Worm (Caenorhabditis elegans): ENCODE data around the gene F45D3.2.

The F45D3.2 gene

ce11 chrV:12530129-12530528 lies 10.7 kb upstream of the F45D3.2 start:
- TF ChIP-seq crh-2 (tag; optimal IDR thresholded peaks at IDR 0.05), result peak; percentile 53
- TF ChIP-seq unc-55 (GFP tag; optimal IDR thresholded peaks at IDR 0.05), result peak; percentile 16
- no peak for TF ChIP-seq ZK546.5 (tag; optimal IDR thresholded peaks at IDR 0.05)
- TF ChIP-seq egl-27 (tag; optimal IDR thresholded peaks at IDR 0.05), result peak; percentile 41
- TF ChIP-seq zag-1 (tag; optimal IDR thresholded peaks at IDR 0.05), result peak; percentile 30
- peak; percentile 67 for TF ChIP-seq Y55F3AM.14 (GFP tag; optimal IDR thresholded peaks at IDR 0.05)
- TF ChIP-seq ceh-16 (tag; optimal IDR thresholded peaks at IDR 0.05), result peak; percentile 60
- TF ChIP-seq sma-9 (GFP tag; optimal IDR thresholded peaks at IDR 0.05), result peak; percentile 24
- TF ChIP-seq sma-9 (tag; optimal IDR thresholded peaks at IDR 0.05), result no peak
- no peak for TF ChIP-seq alr-1 (tag; optimal IDR thresholded peaks at IDR 0.05)
- TF ChIP-seq unc-62 (GFP tag; optimal IDR thresholded peaks at IDR 0.05), result no peak
- TF ChIP-seq sem-4 (tag; optimal IDR thresholded peaks at IDR 0.05), result peak; percentile 48
- TF ChIP-seq C34F6.9 (tag; optimal IDR thresholded peaks at IDR 0.05), result peak; percentile 44
- TF ChIP-seq F13H6.1 (tag; optimal IDR thresholded peaks at IDR 0.05), result peak; percentile 49
- peak in 1 of 2 experiments; percentile 32 for TF ChIP-seq lsy-2 (tag; optimal IDR thresholded peaks at IDR 0.05)

- TF ChIP-seq nhr-21 (tag; optimal IDR thresholded peaks at IDR 0.05) (peak; percentile 39), lsy-2 (tag; optimal IDR thresholded peaks at IDR 0.05) (peak in 1 of 2 experiments; percentile 31), C34F6.9 (tag; optimal IDR thresholded peaks at IDR 0.05) (peak; percentile 23), dmd-4 (tag; optimal IDR thresholded peaks at IDR 0.05) (peak; percentile 23), lin-11 (tag; optimal IDR thresholded peaks at IDR 0.05) (no peak), nhr-11 (tag; optimal IDR thresholded peaks at IDR 0.05) (no peak), fos-1 (tag; optimal IDR thresholded peaks at IDR 0.05) (peak; percentile 46), sma-9 (GFP tag; optimal IDR thresholded peaks at IDR 0.05) (peak; percentile 16), sma-9 (tag; optimal IDR thresholded peaks at IDR 0.05) (no peak), blmp-1 (tag; optimal IDR thresholded peaks at IDR 0.05; ENCODE audit: insufficient read depth) (peak; percentile 16), nhr-23 (tag; optimal IDR thresholded peaks at IDR 0.05) (no peak)
Measured at ce11 chrV:12531084-12531483, 9.8 kb upstream of the F45D3.2 start.

DNA sequence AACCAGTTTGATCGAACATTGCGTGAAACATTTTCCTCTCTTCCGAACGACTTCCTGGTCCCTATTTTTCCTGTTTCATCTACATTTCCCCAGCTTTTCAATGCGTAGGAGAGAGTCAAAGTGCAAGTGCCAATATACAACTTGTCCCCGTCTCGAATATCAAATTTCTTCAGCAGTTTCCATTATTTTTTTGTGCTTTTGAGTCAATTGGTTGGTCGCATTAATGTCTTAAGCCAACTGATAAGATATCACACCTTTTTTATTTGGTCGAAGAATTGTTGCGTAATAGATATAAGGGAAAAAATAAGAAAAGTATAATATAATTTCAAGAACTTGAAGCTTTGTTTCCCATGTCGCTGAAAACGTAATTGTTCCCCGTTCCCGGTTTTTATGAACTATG lies 8.5 kb upstream of the F45D3.2 start:
- TF ChIP-seq unc-62 (GFP tag; optimal IDR thresholded peaks at IDR 0.05) (no peak), fos-1 (tag; optimal IDR thresholded peaks at IDR 0.05) (peak; percentile 66)

- TF ChIP-seq blmp-1 (tag; optimal IDR thresholded peaks at IDR 0.05; ENCODE audit: insufficient read depth), result peak; percentile 88
- TF ChIP-seq lsy-2 (tag; optimal IDR thresholded peaks at IDR 0.05), result peak in 1 of 2 experiments; percentile 41
- no peak for TF ChIP-seq zag-1 (tag; optimal IDR thresholded peaks at IDR 0.05)
- TF ChIP-seq nhr-129 (tag; optimal IDR thresholded peaks at IDR 0.05), result no peak
- TF ChIP-seq sma-3 (GFP tag; optimal IDR thresholded peaks at IDR 0.05), result peak; percentile 63
- no peak for TF ChIP-seq ztf-11 (tag; optimal IDR thresholded peaks at IDR 0.05)
- TF ChIP-seq gmeb-1 (tag; optimal IDR thresholded peaks at IDR 0.05), result no peak
- TF ChIP-seq elt-1 (tag; optimal IDR thresholded peaks at IDR 0.05), result no peak
- TF ChIP-seq unc-62 (GFP tag; optimal IDR thresholded peaks at IDR 0.05), result no peak
- TF ChIP-seq egl-27 (tag; optimal IDR thresholded peaks at IDR 0.05), result peak; percentile 12
- no peak for TF ChIP-seq mab-5 (tag; optimal IDR thresholded peaks at IDR 0.05)
- TF ChIP-seq nhr-12 (tag; optimal IDR thresholded peaks at IDR 0.05), result no peak
- TF ChIP-seq ceh-82 (tag; optimal IDR thresholded peaks at IDR 0.05), result no peak
- TF ChIP-seq elt-3 (tag; optimal IDR thresholded peaks at IDR 0.05), result no peak
- peak; percentile 13 for TF ChIP-seq crh-2 (tag; optimal IDR thresholded peaks at IDR 0.05)
- TF ChIP-seq nhr-25 (tag; optimal IDR thresholded peaks at IDR 0.05), result peak; percentile 63
- TF ChIP-seq ceh-16 (tag; optimal IDR thresholded peaks at IDR 0.05), result peak; percentile 23
- TF ChIP-seq C34F6.9 (tag; optimal IDR thresholded peaks at IDR 0.05), result no peak
- peak; percentile 44 for TF ChIP-seq sma-9 (GFP tag; optimal IDR thresholded peaks at IDR 0.05)
- TF ChIP-seq sma-9 (tag; optimal IDR thresholded peaks at IDR 0.05), result no peak
- peak; percentile 20 for TF ChIP-seq nhr-21 (tag; optimal IDR thresholded peaks at IDR 0.05)
- TF ChIP-seq fos-1 (tag; optimal IDR thresholded peaks at IDR 0.05), result peak; percentile 8
- TF ChIP-seq mdl-1 (tag; optimal IDR thresholded peaks at IDR 0.05), result no peak
- no peak for TF ChIP-seq nhr-77 (tag; optimal IDR thresholded peaks at IDR 0.05)
Measured at ce11 chrV:12533635-12534150, 7.1 kb upstream of the F45D3.2 start.

- TF ChIP-seq nhr-11 (tag; optimal IDR thresholded peaks at IDR 0.05) (no peak), ztf-11 (tag; optimal IDR thresholded peaks at IDR 0.05) (no peak), lin-11 (tag; optimal IDR thresholded peaks at IDR 0.05) (no peak), nhr-6 (tag; optimal IDR thresholded peaks at IDR 0.05) (no peak), nhr-129 (tag; optimal IDR thresholded peaks at IDR 0.05) (no peak), mdl-1 (tag; optimal IDR thresholded peaks at IDR 0.05) (no peak), lin-39 (tag; optimal IDR thresholded peaks at IDR 0.05) (no peak), ceh-16 (tag; optimal IDR thresholded peaks at IDR 0.05) (no peak), mbf-1 (tag; optimal IDR thresholded peaks at IDR 0.05) (no peak), elt-1 (tag; optimal IDR thresholded peaks at IDR 0.05) (no peak), ztf-4 (tag; optimal IDR thresholded peaks at IDR 0.05) (no peak), ama-1 (optimal IDR thresholded peaks at IDR 0.05) (no peak), unc-39 (tag; optimal IDR thresholded peaks at IDR 0.05) (no peak), nhr-10 (tag; optimal IDR thresholded peaks at IDR 0.05) (no peak), crh-2 (tag; optimal IDR thresholded peaks at IDR 0.05) (no peak), snpc-4 (tag; optimal IDR thresholded peaks at IDR 0.05) (no peak), fos-1 (tag; optimal IDR thresholded peaks at IDR 0.05) (no peak), ceh-82 (tag; optimal IDR thresholded peaks at IDR 0.05) (no peak), C34F6.9 (tag; optimal IDR thresholded peaks at IDR 0.05) (no peak)
Measured at ce11 chrV:12534941-12535340, 5.9 kb upstream of the F45D3.2 start.

All from whole organism, L2 larva.